Worm (Caenorhabditis elegans): ENCODE results near the gene F14D7.6.

Gene F14D7.6

DNA sequence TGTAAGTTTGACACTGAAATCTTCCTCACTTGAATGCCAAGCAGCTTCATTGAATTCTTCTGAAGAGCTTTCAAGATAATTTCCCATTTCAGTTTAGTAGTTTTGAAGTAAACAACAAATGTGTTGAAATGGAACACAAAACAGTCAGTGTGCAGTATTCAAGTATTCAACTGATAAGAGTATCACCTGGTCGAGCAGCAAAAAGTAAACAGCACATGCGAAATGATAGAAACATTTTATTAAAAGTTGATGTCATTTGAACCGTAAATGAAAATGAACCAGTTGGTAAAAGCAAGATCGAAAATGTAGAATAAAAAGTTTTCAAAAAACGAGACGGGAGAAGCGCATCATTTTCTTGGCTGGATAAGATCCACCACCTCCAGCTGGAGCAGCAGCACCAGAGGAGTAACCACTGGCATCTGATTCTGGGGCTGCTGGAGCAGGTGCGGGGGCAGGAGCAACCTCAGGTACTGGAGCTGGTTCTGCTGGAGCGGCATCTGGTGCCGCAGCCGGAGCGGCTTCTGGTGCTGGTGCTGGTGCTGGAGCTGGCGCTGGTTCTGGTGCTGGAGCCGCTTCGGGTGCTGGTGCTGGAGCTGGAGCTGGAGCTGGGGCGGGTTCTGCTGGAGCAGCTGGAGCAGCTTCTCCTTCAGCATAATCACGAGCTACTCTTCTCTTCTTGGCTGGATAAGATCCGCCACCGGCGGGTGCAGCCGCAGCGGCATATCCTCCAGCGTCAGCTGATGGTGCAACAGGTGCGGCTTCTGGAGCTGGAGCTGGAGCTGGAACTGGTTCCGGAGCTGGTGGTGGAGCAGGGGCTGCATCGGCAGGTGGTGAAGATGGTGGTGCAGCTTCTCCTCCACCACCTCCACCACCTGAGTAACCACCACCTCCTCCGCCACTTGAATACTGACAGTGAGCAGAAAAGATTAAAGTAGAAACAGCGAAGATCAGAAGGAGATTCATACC lies 23.6 kb downstream of the F14D7.6 start, which contains the start of the genes F47B8.4 and F47B8.18:
Gene F47B8.4 (minus strand): TSS at position 172 of the 966 bp plus-strand sequence.
Gene F47B8.18 (minus strand): TSS at position 963 of the 966 bp plus-strand sequence.
- TF ChIP-seq elt-3 (tag; optimal IDR thresholded peaks at IDR 0.05) (no peak), ztf-11 (tag; optimal IDR thresholded peaks at IDR 0.05) (no peak), nhr-12 (tag; optimal IDR thresholded peaks at IDR 0.05) (no peak), ham-2 (GFP tag; optimal IDR thresholded peaks at IDR 0.05) (no peak), elt-1 (tag; optimal IDR thresholded peaks at IDR 0.05; ENCODE audit: borderline replicate concordance, insufficient read depth) (no peak), zip-8 (tag; optimal IDR thresholded peaks at IDR 0.05) (no peak), hlh-1 (tag; optimal IDR thresholded peaks at IDR 0.05) (no peak), nhr-76 (tag; optimal IDR thresholded peaks at IDR 0.05) (no peak), unc-62 (GFP tag; optimal IDR thresholded peaks at IDR 0.05) (no peak), sptf-1 (tag; optimal IDR thresholded peaks at IDR 0.05) (no peak), ceh-83 (GFP tag; optimal IDR thresholded peaks at IDR 0.05) (no peak), nhr-28 (tag; optimal IDR thresholded peaks at IDR 0.05) (no peak), ceh-39 (tag; optimal IDR thresholded peaks at IDR 0.05) (no peak), unc-39 (tag; optimal IDR thresholded peaks at IDR 0.05) (no peak), nhr-237 (tag; optimal IDR thresholded peaks at IDR 0.05) (no peak), flh-1 (GFP tag; optimal IDR thresholded peaks at IDR 0.05) (no peak), sem-2 (GFP tag; optimal IDR thresholded peaks at IDR 0.05) (no peak), lsy-2 (tag; optimal IDR thresholded peaks at IDR 0.05) (no peak), nhr-2 (tag; optimal IDR thresholded peaks at IDR 0.05) (no peak), bed-3 (GFP tag; optimal IDR thresholded peaks at IDR 0.05) (no peak)

DNA sequence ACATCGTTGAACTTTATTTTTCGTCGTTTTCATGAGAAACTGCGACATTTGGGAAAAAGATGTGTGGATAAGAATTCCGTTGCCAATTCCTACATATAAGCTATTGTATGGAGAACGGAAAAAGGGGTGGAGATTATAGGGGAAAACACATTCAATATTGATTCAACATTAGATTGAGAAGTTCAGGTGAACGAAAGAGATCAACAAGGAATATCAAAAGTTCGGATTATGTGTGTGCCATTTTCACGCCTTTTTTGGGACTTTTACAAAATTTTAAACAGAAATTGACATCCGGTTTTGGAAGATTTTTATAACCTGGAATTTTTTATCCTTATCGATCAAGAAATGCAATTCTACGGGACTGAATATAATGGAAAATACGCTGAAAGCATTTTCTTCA lies 26.6 kb downstream of the F14D7.6 start, which contains the start of gene F47B8.5:
Gene F47B8.5 (minus strand): TSS at position 101 of the 400 bp plus-strand sequence.
- TF ChIP-seq bed-3 (GFP tag; optimal IDR thresholded peaks at IDR 0.05), result no peak
- TF ChIP-seq drap-1 (GFP tag; optimal IDR thresholded peaks at IDR 0.05), result no peak
- TF ChIP-seq ham-2 (GFP tag; optimal IDR thresholded peaks at IDR 0.05), result no peak
- TF ChIP-seq ceh-39 (tag; optimal IDR thresholded peaks at IDR 0.05), result no peak
- TF ChIP-seq snpc-4 (tag; optimal IDR thresholded peaks at IDR 0.05), result no peak
- no peak for TF ChIP-seq pha-4 (tag; optimal IDR thresholded peaks at IDR 0.05)
- no peak for TF ChIP-seq elt-1 (tag; optimal IDR thresholded peaks at IDR 0.05; ENCODE audit: borderline replicate concordance, insufficient read depth)
- TF ChIP-seq blmp-1 (tag; optimal IDR thresholded peaks at IDR 0.05), result no peak
- TF ChIP-seq lin-13 (tag; optimal IDR thresholded peaks at IDR 0.05), result no peak
- no peak for TF ChIP-seq nhr-2 (tag; optimal IDR thresholded peaks at IDR 0.05)
- no peak for TF ChIP-seq ces-1 (GFP tag; optimal IDR thresholded peaks at IDR 0.05)
- no peak for TF ChIP-seq flh-1 (GFP tag; optimal IDR thresholded peaks at IDR 0.05)
- TF ChIP-seq sem-2 (GFP tag; optimal IDR thresholded peaks at IDR 0.05), result no peak
- no peak for TF ChIP-seq mls-2 (tag; optimal IDR thresholded peaks at IDR 0.05)
- no peak for TF ChIP-seq nhr-237 (tag; optimal IDR thresholded peaks at IDR 0.05)
- no peak for TF ChIP-seq sptf-1 (tag; optimal IDR thresholded peaks at IDR 0.05)
- no peak for TF ChIP-seq mab-5 (tag; optimal IDR thresholded peaks at IDR 0.05)

DNA sequence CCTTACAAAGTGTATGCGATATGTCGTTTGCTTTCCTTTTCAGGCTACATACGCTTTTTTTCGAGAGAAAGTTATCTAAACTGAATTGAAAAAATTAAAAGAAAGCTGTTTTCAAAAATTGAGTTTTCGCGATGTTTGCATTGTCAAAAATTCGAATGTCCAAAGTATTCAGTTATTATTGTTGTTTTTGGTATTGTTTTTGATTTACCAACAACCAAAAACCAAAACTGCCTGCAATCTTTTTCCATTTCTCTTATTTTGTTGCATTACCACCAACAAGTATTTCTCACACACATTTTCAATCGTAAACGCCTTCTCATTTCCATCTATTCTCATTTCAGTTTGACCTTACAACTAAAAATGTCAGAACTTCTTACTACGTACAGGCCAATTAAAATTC lies 27.6 kb downstream of the F14D7.6 start, which contains the start of gene pepm-1:
Gene pepm-1 (plus strand): TSS at position 301 of the 400 bp plus-strand sequence.
- TF ChIP-seq lin-32 (GFP tag; optimal IDR thresholded peaks at IDR 0.05) (no peak), unc-120 (tag; optimal IDR thresholded peaks at IDR 0.05; ENCODE audit: poor library complexity, severe bottlenecking) (no peak), lsy-2 (tag; optimal IDR thresholded peaks at IDR 0.05) (no peak), hlh-1 (tag; optimal IDR thresholded peaks at IDR 0.05) (no peak), cnd-1 (tag; optimal IDR thresholded peaks at IDR 0.05) (no peak), elt-3 (tag; optimal IDR thresholded peaks at IDR 0.05) (no peak), ces-1 (GFP tag; optimal IDR thresholded peaks at IDR 0.05) (no peak), unc-39 (tag; optimal IDR thresholded peaks at IDR 0.05) (no peak)

ce11 chrV:14331477-14331876 lies 30.3 kb downstream of the F14D7.6 start, which contains the start of gene F47B8.8:
F47B8.8 (plus strand) TSS chrV:14331733.
- TF ChIP-seq sem-2 (GFP tag; optimal IDR thresholded peaks at IDR 0.05), result no peak
- TF ChIP-seq lsy-2 (tag; optimal IDR thresholded peaks at IDR 0.05), result no peak
- TF ChIP-seq nhr-28 (tag; optimal IDR thresholded peaks at IDR 0.05), result no peak
- TF ChIP-seq mab-5 (tag; optimal IDR thresholded peaks at IDR 0.05), result no peak
- TF ChIP-seq unc-120 (tag; optimal IDR thresholded peaks at IDR 0.05; ENCODE audit: poor library complexity, severe bottlenecking), result no peak
- TF ChIP-seq lin-32 (GFP tag; optimal IDR thresholded peaks at IDR 0.05), result no peak
